Fruit fly (Drosophila melanogaster) whole organism, embryonic: Measurements from ENCODE around the gene Rpt4.

ENCODE experiments used
- Atf-2 ChIP-seq: fragments of 200-800 bp; sonication (Bioruptor generic); optimal IDR thresholded peaks from 2 replicates; lab custom pipeline; 2016; ENCODE audit warnings: missing biosample characterization, missing genetic modification characterization
- CG14710 ChIP-seq: fragments of 200-800 bp; sonication (Bioruptor generic); optimal IDR thresholded peaks from 3 replicates; lab custom pipeline; 2019; ENCODE audit warnings: missing biosample characterization, mild to moderate bottlenecking, missing genetic modification characterization, moderate library complexity
- CG14965 ChIP-seq: fragments of 200-800 bp; sonication (Bioruptor generic); optimal IDR thresholded peaks from 2 replicates; lab custom pipeline; 2016; ENCODE audit warnings: missing biosample characterization, missing genetic modification characterization, borderline replicate concordance
- CG15696 ChIP-seq: fragments of 200-800 bp; sonication (Bioruptor generic); optimal IDR thresholded peaks from 2 replicates; lab custom pipeline; 2019; ENCODE audit warnings: missing biosample characterization, mild to moderate bottlenecking, missing genetic modification characterization, moderate library complexity
- CG1647 ChIP-seq: fragments of 200-800 bp; sonication (Bioruptor generic); optimal IDR thresholded peaks from 3 replicates; lab custom pipeline; 2016; ENCODE audit warnings: missing biosample characterization, missing genetic modification characterization
- CG18262 ChIP-seq: fragments of 200-800 bp; optimal IDR thresholded peaks from 3 replicates; lab custom pipeline; 2019; ENCODE audit warnings: missing biosample characterization, mild to moderate bottlenecking, missing genetic modification characterization, moderate library complexity
- CG1832 ChIP-seq: fragments of 200-800 bp; sonication (Bioruptor generic); optimal IDR thresholded peaks from 2 replicates; lab custom pipeline; 2017; ENCODE audit warnings: missing biosample characterization, mild to moderate bottlenecking, missing genetic modification characterization, inconsistent platforms
- CG2712 ChIP-seq: fragments of 200-800 bp; optimal IDR thresholded peaks from 3 replicates; lab custom pipeline; 2019; ENCODE audit warnings: missing biosample characterization, mild to moderate bottlenecking, missing genetic modification characterization, moderate library complexity
- CG3163 ChIP-seq: fragments of 200-800 bp; sonication (Bioruptor generic); optimal IDR thresholded peaks from 3 replicates; lab custom pipeline; 2016; ENCODE audit warnings: missing biosample characterization, missing genetic modification characterization
- CG4424 ChIP-seq: fragments of 200-800 bp; sonication (Bioruptor generic); optimal IDR thresholded peaks from 3 replicates; lab custom pipeline; 2016; ENCODE audit warnings: missing biosample characterization, missing genetic modification characterization
- CG7357 ChIP-seq: fragments of 200-800 bp; sonication (Bioruptor generic); IDR thresholded peaks from 3 replicates; pipeline ENCODE4 v1.3.6; 2022; ENCODE audit warnings: missing biosample characterization, missing genetic modification characterization
- CG7372 ChIP-seq: fragments of 200-800 bp; sonication (Bioruptor generic); IDR thresholded peaks from 2 replicates; pipeline ENCODE4 v1.3.6; 2022; ENCODE audit warnings: missing biosample characterization, missing genetic modification characterization
- CG7928 ChIP-seq: fragments of 200-800 bp; sonication (Bioruptor generic); optimal IDR thresholded peaks from 2 replicates; lab custom pipeline; 2017; ENCODE audit warnings: missing biosample characterization, mild to moderate bottlenecking, missing genetic modification characterization
- Camta ChIP-seq: fragments of 200-800 bp; sonication (Bioruptor generic); optimal IDR thresholded peaks from 2 replicates; lab custom pipeline; 2016; ENCODE audit warnings: missing biosample characterization, missing genetic modification characterization
- CrebB ChIP-seq: fragments of 200-800 bp; sonication (Bioruptor generic); optimal IDR thresholded peaks from 3 replicates; lab custom pipeline; 2018; ENCODE audit warnings: missing biosample characterization, mild to moderate bottlenecking, missing genetic modification characterization
- Doc2 ChIP-seq: fragments of 200-800 bp; sonication (Bioruptor generic); IDR thresholded peaks from 2 replicates; pipeline ENCODE4 v1.3.6; 2022; ENCODE audit warnings: missing biosample characterization, missing genetic modification characterization
- Drgx ChIP-seq: fragments of 200-800 bp; sonication (Bioruptor generic); IDR thresholded peaks from 2 replicates; pipeline ENCODE4 v1.3.6; 2022; ENCODE audit warnings: missing biosample characterization, missing genetic modification characterization
- Hr3 ChIP-seq: fragments of 200-800 bp; sonication (Bioruptor generic); optimal IDR thresholded peaks from 3 replicates; lab custom pipeline; 2016; ENCODE audit warnings: missing biosample characterization, missing genetic modification characterization
- Hr78 ChIP-seq, 2 experiments: fragments of 200-800 bp in 1 of 2; fragments of >200 bp in 1 of 2; sonication (Bioruptor generic) in 1 of 2; optimal IDR thresholded peaks; 2 replicates each; lab custom pipeline; 2017 to 2019; ENCODE audit warnings: missing biosample characterization in 2 of 2, missing genetic modification characterization in 2 of 2, mild to moderate bottlenecking in 1 of 2, moderate library complexity in 1 of 2
- MBD-R2 ChIP-seq: fragments of 200-800 bp; sonication (Bioruptor generic); IDR thresholded peaks from 2 replicates; pipeline ENCODE4 v1.3.6; 2022; ENCODE audit warnings: missing biosample characterization, missing genetic modification characterization
- Med ChIP-seq: fragments of 200-800 bp; sonication (Bioruptor generic); peaks from one replicate; lab custom pipeline; 2016; ENCODE audit warnings: missing biosample characterization, missing genetic modification characterization, mild to moderate bottlenecking, inconsistent platforms, moderate library complexity
- Ptx1 ChIP-seq: fragments of 200-800 bp; sonication (Bioruptor generic); IDR thresholded peaks from 2 replicates; pipeline ENCODE4 v1.3.6; 2022; ENCODE audit warnings: missing biosample characterization, missing genetic modification characterization
- Ravus ChIP-seq: fragments of 200-800 bp; sonication (Bioruptor generic); IDR thresholded peaks from 2 replicates; pipeline ENCODE4 v1.3.6; 2022; ENCODE audit warnings: missing biosample characterization, missing genetic modification characterization
- Rfx ChIP-seq: fragments of 200-800 bp; sonication (Bioruptor generic); IDR thresholded peaks from 2 replicates; pipeline ENCODE4 v1.3.6; 2022; ENCODE audit warnings: missing biosample characterization, missing genetic modification characterization
- Sox102F ChIP-seq: fragments of 200-800 bp; sonication (Bioruptor generic); optimal IDR thresholded peaks from 2 replicates; lab custom pipeline; 2018; ENCODE audit warnings: missing biosample characterization, mild to moderate bottlenecking, missing genetic modification characterization, moderate library complexity
- Sry-β ChIP-seq: fragments of 200-800 bp; sonication (Bioruptor generic); optimal IDR thresholded peaks from 2 replicates; lab custom pipeline; 2018; ENCODE audit warnings: missing biosample characterization, mild to moderate bottlenecking, missing genetic modification characterization, moderate library complexity
- aop ChIP-seq: fragments of 200-800 bp; sonication (Bioruptor generic); IDR thresholded peaks from 2 replicates; pipeline ENCODE4 v1.3.6; 2022; ENCODE audit warnings: missing biosample characterization, missing genetic modification characterization
- az2 ChIP-seq: fragments of 200-800 bp; sonication (Bioruptor generic); optimal IDR thresholded peaks from 3 replicates; lab custom pipeline; 2016; ENCODE audit warnings: missing biosample characterization, missing genetic modification characterization
- bbx ChIP-seq: fragments of 200-800 bp; sonication (Bioruptor generic); IDR thresholded peaks from 2 replicates; pipeline ENCODE4 v1.3.6; 2022; ENCODE audit warnings: missing biosample characterization, missing genetic modification characterization; ENCODE audit not compliant: partially characterized antibody
- danr ChIP-seq: fragments of 200-800 bp; sonication (Bioruptor generic); IDR thresholded peaks from 2 replicates; pipeline ENCODE4 v1.3.6; 2022; ENCODE audit warnings: missing biosample characterization, missing genetic modification characterization
- disco-r ChIP-seq: fragments of 200-800 bp; sonication (Bioruptor generic); optimal IDR thresholded peaks from 2 replicates; lab custom pipeline; 2016; ENCODE audit warnings: missing biosample characterization, missing genetic modification characterization
- dmrt99B ChIP-seq: fragments of 200-800 bp; sonication (Bioruptor generic); optimal IDR thresholded peaks from 2 replicates; lab custom pipeline; 2018; ENCODE audit warnings: missing biosample characterization, mild to moderate bottlenecking, missing genetic modification characterization, moderate library complexity
- dysf ChIP-seq: fragments of 200-800 bp; sonication (Bioruptor generic); IDR thresholded peaks from 3 replicates; pipeline ENCODE4 v1.3.6; 2022; ENCODE audit warnings: missing biosample characterization, missing genetic modification characterization
- esg ChIP-seq: fragments of 200-800 bp; sonication (Bioruptor generic); conservative IDR thresholded peaks from 2 replicates; pipeline ENCODE4 v1.3.6; 2022; ENCODE audit warnings: missing biosample characterization, missing genetic modification characterization
- fu2 ChIP-seq: fragments of 200-800 bp; sonication (Bioruptor generic); optimal IDR thresholded peaks from 2 replicates; lab custom pipeline; 2016; ENCODE audit warnings: missing biosample characterization, missing genetic modification characterization
- gfzf ChIP-seq: fragments of 200-800 bp; sonication (Bioruptor generic); optimal IDR thresholded peaks from 2 replicates; lab custom pipeline; 2016; ENCODE audit warnings: missing biosample characterization, mild to moderate bottlenecking, missing genetic modification characterization, moderate library complexity
- ham ChIP-seq: fragments of 200-800 bp; sonication (Bioruptor generic); IDR thresholded peaks from 2 replicates; pipeline ENCODE4 v1.3.6; 2022; ENCODE audit warnings: missing biosample characterization, missing genetic modification characterization
- insv ChIP-seq, 2 experiments: fragments of 200-800 bp; sonication (Bioruptor generic); optimal IDR thresholded peaks; 3 replicates each; lab custom pipeline; 2016 to 2018; ENCODE audit warnings: missing biosample characterization in 2 of 2, missing genetic modification characterization in 2 of 2
- lilli ChIP-seq: fragments of 200-800 bp; sonication (Bioruptor generic); optimal IDR thresholded peaks from 3 replicates; lab custom pipeline; 2016; ENCODE audit warnings: missing biosample characterization, missing genetic modification characterization
- pb ChIP-seq: fragments of 200-800 bp; sonication (Bioruptor generic); optimal IDR thresholded peaks from 3 replicates; lab custom pipeline; 2016; ENCODE audit warnings: missing biosample characterization, missing genetic modification characterization
- pfk ChIP-seq: fragments of 200-800 bp; sonication (Bioruptor generic); optimal IDR thresholded peaks from 2 replicates; lab custom pipeline; 2018; ENCODE audit warnings: missing biosample characterization, mild to moderate bottlenecking, missing genetic modification characterization, moderate library complexity
- repo ChIP-seq: fragments of 200-800 bp; sonication (Bioruptor generic); optimal IDR thresholded peaks from 2 replicates; lab custom pipeline; 2016; ENCODE audit warnings: missing biosample characterization, missing genetic modification characterization
- ro ChIP-seq: fragments of 200-800 bp; sonication (Bioruptor generic); IDR thresholded peaks from 2 replicates; pipeline ENCODE4 v1.3.6; 2022; ENCODE audit warnings: missing biosample characterization, missing genetic modification characterization
- so ChIP-seq: fragments of 200-800 bp; sonication (Bioruptor generic); IDR thresholded peaks from 3 replicates; pipeline ENCODE4 v1.3.6; 2022; ENCODE audit warnings: missing biosample characterization, missing genetic modification characterization
- sr ChIP-seq: fragments of 200-800 bp; sonication (Bioruptor generic); IDR thresholded peaks from 3 replicates; pipeline ENCODE4 v1.3.6; 2022; ENCODE audit warnings: missing biosample characterization, missing genetic modification characterization
- sug ChIP-seq: fragments of 200-800 bp; optimal IDR thresholded peaks from 2 replicates; lab custom pipeline; 2019; ENCODE audit warnings: missing biosample characterization, mild to moderate bottlenecking, missing genetic modification characterization, moderate library complexity
- tin ChIP-seq: fragments of 200-800 bp; sonication (Bioruptor generic); optimal IDR thresholded peaks from 3 replicates; lab custom pipeline; 2016; ENCODE audit warnings: missing biosample characterization, missing genetic modification characterization
- vfl ChIP-seq: fragments of 200-800 bp; sonication (Bioruptor generic); optimal IDR thresholded peaks from 2 replicates; lab custom pipeline; 2016; ENCODE audit warnings: missing biosample characterization, missing genetic modification characterization
- vvl ChIP-seq: fragments of 200-800 bp; sonication (Bioruptor generic); IDR thresholded peaks from 2 replicates; pipeline ENCODE4 v1.3.6; 2022; ENCODE audit warnings: missing biosample characterization, missing genetic modification characterization
- yki ChIP-seq: fragments of >200 bp; optimal IDR thresholded peaks from 3 replicates; lab custom pipeline; 2018
- zfh2 ChIP-seq: fragments of 200-800 bp; sonication (Bioruptor generic); optimal IDR thresholded peaks from 2 replicates; lab custom pipeline; 2016; ENCODE audit warnings: missing biosample characterization, missing genetic modification characterization

Gene Rpt4

DNA sequence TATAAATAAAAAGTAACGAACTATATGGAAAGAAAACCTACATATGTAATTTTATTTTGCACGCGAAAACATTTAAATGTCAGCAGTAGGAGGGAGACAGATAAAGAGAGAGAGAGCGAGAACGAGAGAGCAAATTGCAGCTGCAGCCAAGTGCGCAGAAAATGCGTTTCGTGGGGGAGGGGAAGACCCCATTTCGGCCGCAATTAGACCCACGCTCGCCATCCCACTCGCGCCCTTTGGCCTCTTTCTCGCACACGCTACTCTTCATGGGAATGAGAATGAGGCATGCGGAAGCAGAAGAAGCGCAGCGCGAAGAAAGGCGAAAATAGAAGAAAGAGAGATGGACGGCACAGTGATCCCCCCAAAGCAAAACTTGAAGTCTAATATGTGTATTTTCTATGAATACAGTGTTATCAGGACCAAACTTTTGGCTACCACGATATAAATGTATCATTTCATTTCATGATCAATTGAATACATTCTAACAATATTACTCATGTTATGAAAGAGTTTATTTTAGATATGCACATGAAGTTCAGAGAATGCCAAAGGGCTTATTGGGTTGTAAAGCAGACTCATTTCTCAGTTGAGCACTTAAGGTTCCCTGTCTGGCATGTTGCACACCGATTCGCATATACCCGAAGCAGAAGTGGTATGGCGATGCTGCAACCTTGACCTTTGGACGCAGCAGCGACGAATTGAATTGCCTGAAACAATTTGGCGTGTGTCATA lies 42.1 kb upstream of the Rpt4 start (continued):
- TF ChIP-seq CG4424 (GFP tag; lab: Kevin White, UChicago) (no peak), tin (GFP tag; lab: Kevin White, UChicago) (no peak), CrebB (no peak), lilli (GFP tag; lab: Kevin White, UChicago) (no peak), Sox102F (GFP tag; lab: Kevin White, UChicago) (peak; percentile 22), CG14710 (no peak), CG3163 (GFP tag; lab: Kevin White, UChicago) (no peak), CG7372 (no peak), ro (GFP tag; lab: Robert Waterston, UW) (no peak), fu2 (no peak), danr (GFP tag; lab: Robert Waterston, UW) (no peak), sr (GFP tag; lab: Robert Waterston, UW) (0 out of 3 replicates have a peak, but pooled peaks have one; percentile 10), CG15696 (tag; lab: Kevin White, UChicago) (no peak), gfzf (no peak), Ravus (GFP tag; lab: Robert Waterston, UW) (no peak), Drgx (GFP tag; lab: Robert Waterston, UW) (peak; percentile 42; the same call in 1 of the 2 replicates), MBD-R2 (GFP tag; lab: Robert Waterston, UW) (no peak), Atf-2 (GFP tag; lab: Kevin White, UChicago) (no peak), Rfx (GFP tag; lab: Robert Waterston, UW) (no peak), disco-r (GFP tag; lab: Kevin White, UChicago) (no peak), pb (GFP tag; lab: Kevin White, UChicago) (no peak), dmrt99B (tag; lab: Kevin White, UChicago) (peak; percentile 28), CG18262 (tag; lab: Kevin White, UChicago) (no peak), ham (GFP tag; lab: Robert Waterston, UW) (no peak), CG7928 (no peak), CG14965 (no peak), vfl (GFP tag; lab: Kevin White, UChicago) (no peak), Ptx1 (GFP tag; lab: Robert Waterston, UW) (0 out of 2 replicates have a peak, but pooled peaks have one; percentile 34), CG2712 (tag; lab: Kevin White, UChicago) (peak; percentile 1), so (GFP tag; lab: Robert Waterston, UW) (no peak), vvl (GFP tag; lab: Robert Waterston, UW) (no peak), Doc2 (no peak), Med (GFP tag; lab: Kevin White, UChicago) (peak; percentile 60), dysf (GFP tag; lab: Robert Waterston, UW) (0 out of 3 replicates have a peak, but pooled peaks have one; percentile 16), sug (tag; lab: Kevin White, UChicago) (no peak), Hr78 (GFP tag; optimal IDR thresholded peaks at IDR 0.05; lab: Kevin White, UChicago) (peak in 1 of 2 experiments; percentile 76)
- TF ChIP-seq, all 482 proteins: peak for 30

DNA sequence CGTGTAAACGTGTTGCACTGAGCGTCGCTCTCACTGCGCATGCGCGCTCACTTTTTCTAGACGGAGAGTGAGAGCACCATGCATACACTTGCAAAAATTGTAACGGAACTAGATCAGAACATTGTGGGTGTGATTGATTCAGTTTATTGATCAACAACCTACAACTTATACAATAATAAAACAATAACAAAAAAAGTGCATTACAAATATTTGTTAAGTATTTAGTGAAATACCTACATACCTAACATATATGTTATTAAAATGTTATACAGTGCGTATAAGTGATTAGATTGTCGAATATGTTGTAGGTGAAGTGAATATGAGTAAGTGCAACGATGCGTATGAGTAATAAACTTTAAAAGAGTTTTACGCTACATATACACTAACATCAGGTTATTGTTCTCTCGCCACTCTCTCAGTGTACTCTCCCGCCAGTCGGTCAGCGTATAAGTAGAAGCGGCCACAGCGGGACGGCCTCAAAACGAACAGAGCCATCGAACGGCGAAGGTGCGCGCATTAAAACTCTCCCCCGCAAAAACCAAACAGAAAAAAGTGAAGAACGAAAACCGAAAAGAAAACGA lies 39.4 kb upstream of the Rpt4 start, which contains the start of gene CG42240:
CG42240 (plus strand) TSS at position 474 of the 581 bp plus-strand sequence.
- TF ChIP-seq repo (GFP tag; lab: Kevin White, UChicago) (peak; percentile 55), esg (GFP tag; lab: Robert Waterston, UW) (peak; percentile 86), zfh2 (peak; percentile 46), az2 (GFP tag; lab: Kevin White, UChicago) (peak; percentile 92), Camta (GFP tag; lab: Kevin White, UChicago) (peak; percentile 86), tin (GFP tag; lab: Kevin White, UChicago) (peak; percentile 90), aop (GFP tag; lab: Robert Waterston, UW) (no peak), Hr3 (GFP tag; lab: Kevin White, UChicago) (peak; percentile 90), insv (GFP tag; optimal IDR thresholded peaks at IDR 0.05; lab: Kevin White, UChicago) (peak in 1 of 2 experiments; percentile 64), CG7357 (GFP tag; lab: Robert Waterston, UW) (peak; percentile 76), CG1832 (no peak), CG1647 (GFP tag; lab: Kevin White, UChicago) (peak; percentile 70), Sry-β (GFP tag; lab: Kevin White, UChicago) (peak; percentile 40), bbx (no peak), yki (lab: Kevin White, UChicago) (no peak), pfk (GFP tag; lab: Kevin White, UChicago) (no peak)
